Fruit fly (Drosophila melanogaster): ENCODE data around the gene Phae1.

- TF ChIP-seq CG1620 (GFP tag; optimal IDR thresholded peaks at IDR 0.05) (no peak), tj (GFP tag; optimal IDR thresholded peaks at IDR 0.05) (no peak), CG33017 (tag; optimal IDR thresholded peaks at IDR 0.05) (no peak), cnc (optimal IDR thresholded peaks at IDR 0.05) (no peak), CG5204 (GFP tag; optimal IDR thresholded peaks at IDR 0.05) (no peak), CG12768 (GFP tag; optimal IDR thresholded peaks at IDR 0.05) (no peak), cic (GFP tag; optimal IDR thresholded peaks at IDR 0.05) (no peak), Hr96 (GFP tag; optimal IDR thresholded peaks at IDR 0.05) (no peak), Crg-1 (GFP tag; optimal IDR thresholded peaks at IDR 0.05) (no peak), toe (GFP tag; optimal IDR thresholded peaks at IDR 0.05) (no peak), Clk (GFP tag; optimal IDR thresholded peaks at IDR 0.05) (no peak), pad (GFP tag; optimal IDR thresholded peaks at IDR 0.05) (no peak), kay (GFP tag; ENCODE audit: borderline replicate concordance) (no peak)
Observed at dm6 chr2L:12133275-12134124, 24.3 kb downstream of the Phae1 start, which contains the start of gene rho-6.
